Worm (Caenorhabditis elegans): ENCODE measurements around the gene nhr-249.

nhr-249 gene

DNA sequence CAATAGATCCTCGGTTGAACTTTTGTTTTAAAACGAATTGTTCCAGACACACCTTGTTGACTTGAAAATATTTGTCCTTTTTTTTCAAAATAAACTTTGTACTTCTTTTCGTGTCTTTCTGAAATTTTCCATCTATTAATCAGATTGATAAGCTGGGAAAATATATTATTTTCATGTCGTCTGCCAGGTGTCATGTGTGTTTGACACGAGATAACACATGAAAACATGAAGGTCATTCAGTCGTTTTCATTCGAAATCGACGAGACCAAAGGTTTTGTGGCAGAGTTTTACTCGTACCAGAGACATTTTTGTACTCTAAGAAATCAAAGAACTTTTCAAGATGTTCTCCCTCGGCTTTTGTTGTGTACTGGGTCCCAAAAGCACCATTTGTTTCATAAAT, 48.3 kb upstream of the nhr-249 start (continued):
- TF ChIP-seq arid-1 (GFP tag; conservative IDR thresholded peaks at IDR 0.05) (no peak), jun-1 (tag; optimal IDR thresholded peaks at IDR 0.05) (no peak), F49E8.2 (tag; optimal IDR thresholded peaks at IDR 0.05; ENCODE audit: borderline replicate concordance) (no peak), ctbp-1 (GFP tag; IDR thresholded peaks at IDR 0.05) (no peak), php-3 (GFP tag; IDR thresholded peaks at IDR 0.05) (peak; percentile 63), fkh-10 (GFP tag; optimal IDR thresholded peaks at IDR 0.05) (no peak), mes-2 (tag; optimal IDR thresholded peaks at IDR 0.05; ENCODE audit: poor library complexity, severe bottlenecking) (no peak), sdz-12 (GFP tag; optimal IDR thresholded peaks at IDR 0.05) (no peak), hif-1 (tag; optimal IDR thresholded peaks at IDR 0.05) (no peak), dmd-8 (GFP tag; IDR thresholded peaks at IDR 0.05) (no peak), vab-7 (GFP tag; IDR thresholded peaks at IDR 0.05) (no peak), lin-13 (GFP tag; optimal IDR thresholded peaks at IDR 0.05) (no peak), tag-97 (GFP tag; IDR thresholded peaks at IDR 0.05) (no peak), ZK546.5 (tag; optimal IDR thresholded peaks at IDR 0.05) (no peak), F26F4.8 (GFP tag; conservative IDR thresholded peaks at IDR 0.05) (no peak), F10B5.3 (tag; optimal IDR thresholded peaks at IDR 0.05) (no peak), dve-1 (tag; optimal IDR thresholded peaks at IDR 0.05; ENCODE audit: insufficient read depth) (peak; percentile 79), nhr-237 (tag; optimal IDR thresholded peaks at IDR 0.05) (no peak), lin-29 (GFP tag; IDR thresholded peaks at IDR 0.05) (no peak), mxl-2 (GFP tag; conservative IDR thresholded peaks at IDR 0.05) (no peak), dmd-6 (GFP tag; IDR thresholded peaks at IDR 0.05) (peak; percentile 91), pqm-1 (tag; optimal IDR thresholded peaks at IDR 0.05) (no peak), gei-8 (GFP tag; optimal IDR thresholded peaks at IDR 0.05) (no peak), nhr-10 (tag; optimal IDR thresholded peaks at IDR 0.05) (no peak), lsy-2 (tag; optimal IDR thresholded peaks at IDR 0.05) (peak in 1 of 2 experiments; percentile 41), tra-1 (GFP tag; IDR thresholded peaks at IDR 0.05) (no peak), unc-130 (GFP tag; optimal IDR thresholded peaks at IDR 0.05) (no peak), skn-1 (tag; optimal IDR thresholded peaks at IDR 0.05) (no peak), nhr-28 (tag; optimal IDR thresholded peaks at IDR 0.05) (peak; percentile 81), duxl-1 (tag; optimal IDR thresholded peaks at IDR 0.05; ENCODE audit: poor library complexity) (no peak), zfp-2 (tag; optimal IDR thresholded peaks at IDR 0.05) (no peak), hlh-11 (tag; optimal IDR thresholded peaks at IDR 0.05) (peak; percentile 70), nhr-48 (tag; optimal IDR thresholded peaks at IDR 0.05) (peak; percentile 50), nhr-102 (tag; optimal IDR thresholded peaks at IDR 0.05) (peak; percentile 4), T26A8.4 (GFP tag; IDR thresholded peaks at IDR 0.05) (no peak), mdl-1 (tag; optimal IDR thresholded peaks at IDR 0.05) (peak in 1 of 2 experiments; percentile 71), egl-43 (GFP tag; IDR thresholded peaks at IDR 0.05) (no peak), lin-15B (tag; optimal IDR thresholded peaks at IDR 0.05) (no peak), saeg-2 (GFP tag; IDR thresholded peaks at IDR 0.05) (no peak), R02D3.7 (tag; optimal IDR thresholded peaks at IDR 0.05) (no peak), aha-1 (tag) (no peak)

DNA sequence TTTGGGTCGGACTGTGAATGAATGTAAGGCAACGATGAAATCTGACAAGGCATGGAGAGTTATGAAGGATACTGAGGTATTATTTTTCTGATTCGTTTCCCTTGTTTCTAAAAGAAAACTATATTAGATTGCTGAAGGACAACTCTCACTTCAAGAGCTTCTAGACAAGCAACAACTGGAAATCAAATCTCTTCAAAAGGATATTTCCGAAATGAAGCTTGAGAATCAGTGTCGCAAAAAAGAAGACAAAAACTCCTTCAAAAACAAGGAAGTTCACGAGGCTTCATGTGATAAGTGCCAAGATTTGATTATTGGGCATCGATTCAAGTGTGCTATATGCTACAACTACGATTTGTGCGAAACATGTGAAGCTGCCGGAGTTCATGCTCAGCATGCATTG, 46.3 kb upstream of the nhr-249 start:
- TF ChIP-seq vab-7 (GFP tag; IDR thresholded peaks at IDR 0.05): no peak
- peak; percentile 38 for TF ChIP-seq ces-1 (GFP tag; optimal IDR thresholded peaks at IDR 0.05)
- TF ChIP-seq F10B5.3 (tag; optimal IDR thresholded peaks at IDR 0.05): no peak
- no peak for TF ChIP-seq nhr-25 (tag; optimal IDR thresholded peaks at IDR 0.05; ENCODE audit: borderline replicate concordance, insufficient read depth)
- no peak for TF ChIP-seq sdz-12 (GFP tag; optimal IDR thresholded peaks at IDR 0.05)
- TF ChIP-seq F44E2.7 (GFP tag; IDR thresholded peaks at IDR 0.05): no peak
- TF ChIP-seq lin-1 (GFP tag; IDR thresholded peaks at IDR 0.05): no peak
- no peak for TF ChIP-seq unc-62 (GFP tag; optimal IDR thresholded peaks at IDR 0.05 in 1 of 2)
- no peak for TF ChIP-seq unc-62 (tag; optimal IDR thresholded peaks at IDR 0.05)
- no peak for TF ChIP-seq unc-130 (GFP tag; optimal IDR thresholded peaks at IDR 0.05)
- no peak for TF ChIP-seq nhr-237 (tag; optimal IDR thresholded peaks at IDR 0.05)
- TF ChIP-seq cey-2 (tag; optimal IDR thresholded peaks at IDR 0.05; ENCODE audit: borderline replicate concordance, insufficient read depth): no peak
- peak; percentile 67 for TF ChIP-seq fkh-10 (GFP tag; optimal IDR thresholded peaks at IDR 0.05)
- TF ChIP-seq Y75B8A.6 (GFP tag; IDR thresholded peaks at IDR 0.05): no peak
